Fruit fly (Drosophila melanogaster) whole organism: ENCODE measurements around the gene slpr.
A peak's percentile ranks its signal among the peaks of the same experiment; 100 is the strongest.

Experiments used
- CG8478 ChIP-seq: fragments of >200 bp; optimal IDR thresholded peaks from 2 replicates; lab custom pipeline; 2018; ENCODE audit warnings: inconsistent platforms
- Dll ChIP-seq: fragments of >200 bp; optimal IDR thresholded peaks from 2 replicates; lab custom pipeline; 2017
- EcR ChIP-seq, 2 experiments: fragments of >200 bp; optimal IDR thresholded peaks; 2 replicates each; lab custom pipeline; 2017; ENCODE audit warnings: missing biosample characterization in 2 of 2, missing genetic modification characterization in 2 of 2, missing genetic modification reagents in 2 of 2
- pan ChIP-seq: fragments of >200 bp; optimal IDR thresholded peaks from 2 replicates; lab custom pipeline; 2017
- psq ChIP-seq: fragments of >200 bp; optimal IDR thresholded peaks from 2 replicates; lab custom pipeline; 2017
- usp ChIP-seq: fragments of >200 bp; optimal IDR thresholded peaks from 2 replicates; lab custom pipeline; 2017; ENCODE audit warnings: missing biosample characterization, missing genetic modification characterization, mixed read lengths

slpr gene

DNA sequence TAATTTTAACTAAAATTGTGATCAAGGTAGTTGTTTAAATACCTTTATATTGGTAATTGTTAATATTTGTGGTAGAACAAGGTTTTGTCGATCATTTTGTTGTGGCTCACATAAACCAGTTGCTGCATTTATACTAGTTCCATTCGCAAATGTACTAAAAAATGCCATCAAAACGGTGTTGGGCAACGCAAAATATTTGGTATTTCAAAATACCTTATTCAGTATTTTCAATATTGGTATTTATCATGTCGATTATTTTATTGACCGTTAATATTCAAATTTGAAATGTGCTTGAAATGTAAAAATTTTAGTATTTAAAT, at the start of gene slpr:
Gene slpr (minus strand): TSS at position 156 of the 320 bp plus-strand sequence.
- no peak for TF ChIP-seq EcR (GFP tag; optimal IDR thresholded peaks at IDR 0.05; lab: Kevin White, UChicago)
- no peak for TF ChIP-seq CG8478 (lab: Kevin White, UChicago)
- no peak for TF ChIP-seq usp
- TF ChIP-seq psq (lab: Kevin White, UChicago): no peak
- no peak for TF ChIP-seq pan
- no peak for TF ChIP-seq Dll (lab: Kevin White, UChicago)

dm6 chrX:8215855-8216586, 39.0 kb upstream of the slpr start:
- TF ChIP-seq CG8478 (lab: Kevin White, UChicago): no peak
- no peak for TF ChIP-seq Dll (lab: Kevin White, UChicago)
- no peak for TF ChIP-seq usp
- TF ChIP-seq psq (lab: Kevin White, UChicago): no peak
- TF ChIP-seq pan: no peak
- no peak for TF ChIP-seq EcR (GFP tag; optimal IDR thresholded peaks at IDR 0.05; lab: Kevin White, UChicago)

- TF ChIP-seq usp (no peak), psq (lab: Kevin White, UChicago) (no peak)
Measured at dm6 chrX:8215094-8215854, 38.3 kb upstream of the slpr start.

dm6 chrX:8214017-8214416, 37.0 kb upstream of the slpr start:
- no peak for TF ChIP-seq psq (lab: Kevin White, UChicago)
- TF ChIP-seq pan: no peak
- peak in 1 of 2 experiments; percentile 10 for TF ChIP-seq EcR (GFP tag; optimal IDR thresholded peaks at IDR 0.05; lab: Kevin White, UChicago)
- TF ChIP-seq usp: no peak
- no peak for TF ChIP-seq CG8478 (lab: Kevin White, UChicago)
- TF ChIP-seq Dll (lab: Kevin White, UChicago): peak; percentile 53

dm6 chrX:8211731-8212468, 34.9 kb upstream of the slpr start:
- TF ChIP-seq pan: no peak
- no peak for TF ChIP-seq EcR (GFP tag; optimal IDR thresholded peaks at IDR 0.05; lab: Kevin White, UChicago)
- no peak for TF ChIP-seq usp
- no peak for TF ChIP-seq psq (lab: Kevin White, UChicago)
- no peak for TF ChIP-seq CG8478 (lab: Kevin White, UChicago)
- TF ChIP-seq Dll (lab: Kevin White, UChicago): no peak

DNA sequence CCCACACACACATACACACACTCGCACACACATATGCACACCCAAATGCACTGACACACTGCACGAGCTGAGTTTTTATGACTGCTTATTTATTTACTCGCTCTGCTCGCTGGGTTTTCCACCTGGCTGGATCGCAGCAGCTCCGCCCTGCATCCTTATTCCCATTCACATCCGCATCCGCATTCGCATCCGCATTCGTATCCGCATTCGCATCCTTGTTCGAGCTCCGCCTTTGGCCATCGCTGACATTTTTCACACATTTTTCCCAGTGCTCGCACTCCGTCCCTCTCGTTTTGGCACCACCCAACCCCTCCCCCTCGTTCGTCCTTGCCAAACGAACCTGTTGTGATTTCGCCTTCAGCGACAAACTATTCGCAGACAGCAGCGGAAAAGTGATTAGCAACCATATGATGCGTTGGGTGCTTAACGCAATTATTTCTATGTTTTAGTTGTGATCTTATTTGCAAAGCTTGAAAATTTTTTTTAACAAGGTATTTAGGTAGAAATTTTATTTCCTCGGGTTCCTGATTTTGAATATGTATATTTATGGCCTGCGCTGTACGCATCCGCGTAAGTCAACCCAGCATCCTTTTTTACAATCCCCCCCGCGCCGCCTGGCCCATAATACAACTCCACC, 34.2 kb upstream of the slpr start:
- TF ChIP-seq usp (no peak), Dll (lab: Kevin White, UChicago) (no peak)

- TF ChIP-seq usp (no peak), Dll (lab: Kevin White, UChicago) (no peak), psq (lab: Kevin White, UChicago) (no peak), CG8478 (lab: Kevin White, UChicago) (no peak), EcR (GFP tag; optimal IDR thresholded peaks at IDR 0.05; lab: Kevin White, UChicago) (no peak), pan (no peak)
Measured at dm6 chrX:8210632-8211031, 33.6 kb upstream of the slpr start.

DNA sequence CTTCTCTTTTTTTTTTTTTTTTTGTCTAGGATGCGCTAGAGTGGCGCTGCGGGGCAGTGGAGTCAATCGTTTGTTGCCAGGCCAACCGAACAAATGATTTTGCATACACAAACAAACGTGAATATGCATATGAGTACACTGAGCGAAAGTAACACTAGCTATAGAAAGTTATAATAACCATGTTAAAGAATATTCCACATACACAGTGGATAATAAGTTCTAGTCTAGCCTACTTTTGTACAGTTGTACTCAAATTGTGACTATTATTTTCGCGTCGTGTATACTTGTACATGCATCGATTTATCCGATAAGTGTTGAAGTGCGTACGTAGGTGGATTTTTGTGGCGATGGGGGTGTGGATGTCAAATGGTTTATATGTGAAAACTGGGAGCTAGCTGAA, 30.1 kb upstream of the slpr start:
- no peak for TF ChIP-seq usp
- TF ChIP-seq Dll (lab: Kevin White, UChicago): no peak
- no peak for TF ChIP-seq EcR (GFP tag; optimal IDR thresholded peaks at IDR 0.05; lab: Kevin White, UChicago)
- no peak for TF ChIP-seq CG8478 (lab: Kevin White, UChicago)
- TF ChIP-seq pan: no peak
- no peak for TF ChIP-seq psq (lab: Kevin White, UChicago)

dm6 chrX:8206561-8206960, 29.6 kb upstream of the slpr start:
- TF ChIP-seq EcR (GFP tag; optimal IDR thresholded peaks at IDR 0.05; lab: Kevin White, UChicago) (no peak), pan (no peak)

DNA sequence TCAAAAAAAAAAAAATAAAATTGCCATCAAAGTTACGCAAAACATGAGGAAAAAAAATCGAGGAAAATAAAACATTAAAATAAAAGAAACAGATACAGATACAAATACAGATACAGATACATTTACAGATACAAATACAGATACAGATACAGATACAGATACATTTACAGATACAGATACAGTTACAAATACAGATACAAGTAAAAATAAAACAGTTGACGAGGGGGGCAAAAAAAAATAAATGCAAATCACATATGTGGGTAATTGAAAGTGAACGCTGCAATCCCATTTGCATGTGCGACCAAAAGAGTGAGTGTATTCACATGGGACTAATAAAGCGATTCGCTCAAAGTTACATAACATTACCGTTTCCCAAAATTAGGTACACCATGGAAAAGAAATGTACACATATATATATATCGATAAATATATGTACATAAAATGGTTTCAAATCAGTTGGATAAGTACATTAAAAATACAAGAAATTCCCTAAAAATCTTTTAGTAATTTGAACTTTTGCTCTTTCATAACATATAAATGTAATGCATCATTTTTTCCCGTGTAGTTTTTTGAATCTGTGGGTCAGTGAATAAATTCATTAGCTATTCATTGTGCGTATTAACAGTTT, 28.8 kb upstream of the slpr start:
- TF ChIP-seq CG8478 (lab: Kevin White, UChicago) (no peak), usp (no peak), Dll (lab: Kevin White, UChicago) (no peak), psq (lab: Kevin White, UChicago) (no peak), pan (no peak), EcR (GFP tag; optimal IDR thresholded peaks at IDR 0.05; lab: Kevin White, UChicago) (no peak)

DNA sequence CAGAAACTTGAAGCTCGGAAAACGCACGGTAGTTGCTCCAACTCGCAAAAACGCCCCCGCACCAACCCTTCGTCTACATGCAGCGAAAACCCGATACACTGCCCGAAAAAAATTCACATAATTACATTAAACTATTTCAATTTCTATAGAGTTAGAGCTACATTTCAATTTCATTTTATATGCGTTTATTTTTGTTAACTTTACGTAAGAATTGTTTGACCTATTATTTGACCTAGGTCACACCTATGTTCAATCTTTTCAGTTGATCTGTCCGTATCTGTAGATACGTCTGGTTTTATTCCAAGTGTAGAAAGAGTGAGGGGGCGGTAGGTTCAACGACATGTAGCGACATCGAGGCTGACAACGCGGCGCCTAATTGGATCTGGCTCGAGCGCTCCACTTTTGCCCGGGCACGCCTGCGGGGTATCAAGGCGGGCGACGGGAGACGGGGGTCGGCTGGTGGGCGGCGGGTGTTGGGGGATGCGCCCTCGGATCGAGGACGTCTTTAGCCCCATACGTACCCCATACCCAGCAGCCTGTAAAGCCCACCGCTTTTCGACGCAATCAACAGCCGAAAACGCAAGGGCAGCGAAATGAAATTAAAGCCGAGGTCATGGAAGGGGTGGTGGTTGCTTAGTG, 25.9 kb upstream of the slpr start:
- TF ChIP-seq CG8478 (lab: Kevin White, UChicago) (no peak), EcR (GFP tag; optimal IDR thresholded peaks at IDR 0.05; lab: Kevin White, UChicago) (no peak), usp (no peak), pan (no peak), Dll (lab: Kevin White, UChicago) (no peak), psq (lab: Kevin White, UChicago) (no peak)
